Fruit fly (Drosophila melanogaster): ENCODE data around the gene Shaw.
A peak's percentile ranks its signal among the peaks of the same experiment; 100 is the strongest.

Gene Shaw

DNA sequence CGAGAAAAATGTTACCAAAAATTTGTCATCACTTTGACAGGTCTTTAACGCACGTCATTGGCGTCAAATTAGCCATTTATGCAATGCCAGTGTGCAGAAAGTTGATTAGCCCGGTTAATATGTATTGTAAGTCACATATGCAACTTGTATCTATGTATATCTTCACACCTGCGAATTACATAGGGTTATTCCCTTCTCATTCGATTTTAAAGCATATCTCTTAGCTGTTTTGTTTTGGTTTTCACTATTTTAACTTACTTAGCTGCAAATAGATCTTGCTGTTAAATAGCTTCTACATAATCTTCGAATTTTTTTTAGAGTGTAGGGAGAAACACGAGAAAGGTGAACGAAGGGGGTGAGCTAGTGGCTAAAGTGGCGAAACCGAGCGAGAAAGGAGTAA, 13.1 kb downstream of the Shaw start:
- TF ChIP-seq CG32121 (GFP tag; IDR thresholded peaks at IDR 0.05) (peak; percentile 31; the same call in 1 of the 2 replicates), CG17806 (tag; optimal IDR thresholded peaks at IDR 0.05) (no peak), CG8301 (tag; optimal IDR thresholded peaks at IDR 0.05) (peak; percentile 72), Ets98B (GFP tag; IDR thresholded peaks at IDR 0.05) (peak; percentile 13; the same call in 1 of the 2 replicates), CG9948 (tag; optimal IDR thresholded peaks at IDR 0.05) (no peak), CG14655 (GFP tag; optimal IDR thresholded peaks at IDR 0.05) (peak; percentile 70)

DNA sequence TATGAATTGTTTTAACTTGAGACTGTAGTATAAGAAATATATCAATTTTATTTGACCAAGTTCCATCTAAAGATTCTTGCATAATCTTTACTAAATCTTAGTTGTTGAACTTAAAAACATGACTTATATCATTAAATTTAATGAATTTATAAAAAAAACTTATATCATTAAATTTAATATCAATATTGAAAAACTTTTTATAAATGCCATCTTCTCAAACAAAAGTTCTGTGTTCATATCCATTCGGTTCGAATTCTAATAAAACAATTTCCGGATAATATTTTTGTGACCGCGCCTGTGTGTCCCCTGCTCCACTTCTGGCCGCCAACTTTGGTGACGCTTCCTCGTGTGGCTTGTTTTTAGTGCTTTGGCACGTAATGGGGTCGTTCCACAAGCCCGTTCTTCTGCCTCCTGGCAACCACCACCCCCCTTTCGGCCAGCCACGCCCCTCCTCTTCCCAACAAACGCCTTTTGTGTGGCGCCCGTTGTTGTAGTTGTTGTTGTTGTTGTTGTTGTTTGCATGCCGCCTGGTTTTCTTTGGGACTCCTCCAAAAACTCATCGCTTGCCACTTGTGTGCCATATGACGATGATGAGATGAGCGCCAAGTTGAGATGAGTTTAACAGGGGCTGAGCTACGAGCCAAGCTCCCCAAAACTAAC, 19.1 kb downstream of the Shaw start:
- TF ChIP-seq Pif1B (GFP tag; optimal IDR thresholded peaks at IDR 0.05) (no peak), CG17806 (tag; optimal IDR thresholded peaks at IDR 0.05) (no peak), CG4496 (GFP tag; IDR thresholded peaks at IDR 0.05) (0 out of 3 replicates have a peak, but pooled peaks have one; percentile 39), CG14655 (GFP tag; optimal IDR thresholded peaks at IDR 0.05) (peak; percentile 50), CG13204 (GFP tag; optimal IDR thresholded peaks at IDR 0.05) (peak; percentile 12), gl (tag; optimal IDR thresholded peaks at IDR 0.05) (no peak), Pif1A (GFP tag; optimal IDR thresholded peaks at IDR 0.05) (no peak), CG8301 (tag; optimal IDR thresholded peaks at IDR 0.05) (peak; percentile 36), CG32121 (GFP tag; IDR thresholded peaks at IDR 0.05) (peak; percentile 21; the same call in 1 of the 2 replicates), Snoo (tag; optimal IDR thresholded peaks at IDR 0.05) (no peak), CG15710 (tag; optimal IDR thresholded peaks at IDR 0.05) (peak; percentile 30), CG8159 (tag; optimal IDR thresholded peaks at IDR 0.05) (peak; percentile 53), CG34367 (tag; optimal IDR thresholded peaks at IDR 0.05) (no peak), CG9948 (tag; optimal IDR thresholded peaks at IDR 0.05) (peak; percentile 39)

DNA sequence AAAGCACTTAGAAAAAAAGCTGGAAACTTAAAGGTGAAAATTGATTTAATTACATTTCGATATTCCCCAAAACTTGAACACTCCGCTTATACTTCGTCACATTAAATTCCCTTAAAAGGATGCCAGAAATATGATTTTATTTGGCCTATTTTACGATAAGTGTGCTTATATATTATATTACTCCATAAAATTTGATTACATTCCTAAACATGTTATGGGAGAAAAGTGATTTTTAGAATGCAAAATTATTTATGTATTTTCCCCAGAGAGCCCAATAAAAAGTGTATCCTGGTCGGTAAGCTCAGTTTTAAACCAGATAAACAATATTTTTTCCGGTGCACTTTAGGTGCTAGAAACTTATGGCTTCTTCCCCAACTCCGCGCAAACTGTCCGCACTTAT, 19.7 kb downstream of the Shaw start:
- TF ChIP-seq D1 (tag; optimal IDR thresholded peaks at IDR 0.05), result no peak
- TF ChIP-seq rn (GFP tag; IDR thresholded peaks at IDR 0.05), result no peak
- TF ChIP-seq Pif1A (GFP tag; optimal IDR thresholded peaks at IDR 0.05), result peak; percentile 3
- peak; percentile 44 for TF ChIP-seq CG14655 (GFP tag; optimal IDR thresholded peaks at IDR 0.05)
- TF ChIP-seq CG10348 (GFP tag; IDR thresholded peaks at IDR 0.05), result no peak
- no peak for TF ChIP-seq fd96Ca (GFP tag; IDR thresholded peaks at IDR 0.05)
- no peak for TF ChIP-seq gl (tag; optimal IDR thresholded peaks at IDR 0.05)
- TF ChIP-seq EcR (GFP tag; optimal IDR thresholded peaks at IDR 0.05), result no peak
- no peak for TF ChIP-seq CG13204 (GFP tag; optimal IDR thresholded peaks at IDR 0.05)
- no peak for TF ChIP-seq Snoo (tag; optimal IDR thresholded peaks at IDR 0.05)
- TF ChIP-seq CG9948 (tag; optimal IDR thresholded peaks at IDR 0.05), result peak; percentile 24
- no peak for TF ChIP-seq CG17806 (tag; optimal IDR thresholded peaks at IDR 0.05)
- TF ChIP-seq CG4496 (GFP tag; IDR thresholded peaks at IDR 0.05), result no peak
- TF ChIP-seq CG15710 (tag; optimal IDR thresholded peaks at IDR 0.05), result no peak
- TF ChIP-seq Pif1B (GFP tag; optimal IDR thresholded peaks at IDR 0.05), result peak; percentile 9
- TF ChIP-seq CG8159 (tag; optimal IDR thresholded peaks at IDR 0.05), result peak; percentile 28
- TF ChIP-seq CG8301 (tag; optimal IDR thresholded peaks at IDR 0.05), result peak; percentile 39
- no peak for TF ChIP-seq CG12605 (GFP tag; IDR thresholded peaks at IDR 0.05)
- TF ChIP-seq Ets98B (GFP tag; IDR thresholded peaks at IDR 0.05), result no peak
- no peak for TF ChIP-seq CG34367 (tag; optimal IDR thresholded peaks at IDR 0.05)
- TF ChIP-seq CG32121 (GFP tag; IDR thresholded peaks at IDR 0.05), result no peak

DNA sequence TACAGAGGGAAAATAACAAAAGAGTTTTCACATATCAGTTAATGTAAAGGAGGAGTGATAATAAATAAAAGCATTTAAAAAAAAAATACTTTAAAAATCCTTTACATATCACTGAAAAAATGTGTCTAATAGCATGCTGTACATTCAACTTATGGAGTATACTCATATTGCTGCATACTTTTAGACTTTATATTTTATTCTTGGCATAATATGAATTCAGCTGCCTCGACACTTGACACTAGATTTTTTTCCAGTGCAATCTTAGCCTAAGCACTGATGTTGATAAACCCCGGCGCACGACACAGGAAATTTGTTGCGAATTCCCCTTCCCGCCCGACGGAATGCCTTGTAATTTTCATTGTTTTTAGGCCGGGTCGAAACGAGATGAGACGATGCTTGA, 22.5 kb downstream of the Shaw start:
- TF ChIP-seq CG15710 (tag; optimal IDR thresholded peaks at IDR 0.05) (no peak), rn (GFP tag; IDR thresholded peaks at IDR 0.05) (no peak), CG8301 (tag; optimal IDR thresholded peaks at IDR 0.05) (no peak), Ets98B (GFP tag; IDR thresholded peaks at IDR 0.05) (no peak), CG32121 (GFP tag; IDR thresholded peaks at IDR 0.05) (no peak)

DNA sequence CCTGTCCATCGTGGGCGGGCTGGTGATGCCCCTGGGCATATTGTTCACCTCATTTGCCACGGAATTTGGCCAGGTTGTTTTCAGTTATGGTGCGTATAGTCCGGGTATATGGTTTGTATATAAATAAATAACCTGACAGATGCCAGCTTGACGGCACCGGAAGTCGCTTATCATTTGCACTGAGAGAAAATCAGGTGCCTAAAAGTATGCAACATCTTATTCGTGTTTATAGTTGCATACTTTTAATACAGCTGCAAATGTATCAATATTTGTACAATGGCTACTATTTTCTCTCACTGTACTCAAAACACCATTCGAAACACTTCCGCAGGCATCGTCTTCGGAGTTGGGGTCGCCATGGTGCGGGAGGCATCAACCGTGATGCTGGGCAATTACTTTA, 30.7 kb downstream of the Shaw start:
- no peak for TF ChIP-seq CG9948 (tag; optimal IDR thresholded peaks at IDR 0.05)
- peak; percentile 65; the same call in 1 of the 3 replicates for TF ChIP-seq CG4496 (GFP tag; IDR thresholded peaks at IDR 0.05)
- 0 out of 2 replicates have a peak, but pooled peaks have one; percentile 11 for TF ChIP-seq CG12605 (GFP tag; IDR thresholded peaks at IDR 0.05)
- TF ChIP-seq Ets98B (GFP tag; IDR thresholded peaks at IDR 0.05), result no peak

DNA sequence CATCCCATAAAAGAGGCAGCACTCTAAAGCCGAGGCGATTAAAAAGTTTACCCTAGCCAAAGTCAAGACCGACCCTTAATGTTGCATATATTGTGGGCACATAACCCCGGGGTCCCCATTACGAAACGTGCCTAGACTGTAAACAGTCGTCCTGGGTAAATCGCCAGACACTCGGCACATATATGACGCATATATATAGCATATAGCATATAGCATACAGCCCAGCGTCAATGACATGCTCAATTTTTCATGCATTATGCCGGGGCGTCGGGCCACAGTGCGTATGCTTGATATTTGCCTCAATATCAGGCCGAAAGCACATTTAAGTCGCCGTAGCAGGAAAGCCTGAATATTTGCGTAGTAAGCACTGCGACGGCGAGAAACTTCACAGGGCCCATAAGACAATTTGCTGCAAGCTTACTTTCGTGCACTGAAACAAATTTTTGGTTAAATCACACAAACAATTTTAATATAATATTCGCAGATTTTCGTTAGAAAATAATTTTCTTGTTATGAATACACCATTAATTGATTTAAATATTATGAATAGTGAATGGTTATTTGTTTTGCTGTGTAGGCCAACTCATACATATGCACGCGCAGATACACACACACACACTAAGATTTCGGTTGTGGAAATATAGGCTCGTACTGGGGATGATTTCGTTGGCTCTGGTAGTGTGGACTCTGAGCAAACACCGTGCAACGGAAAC, 37.0 kb downstream of the Shaw start:
- TF ChIP-seq Ets98B (GFP tag; IDR thresholded peaks at IDR 0.05) (0 out of 2 replicates have a peak, but pooled peaks have one; percentile 20), Pif1B (GFP tag; optimal IDR thresholded peaks at IDR 0.05) (no peak)

DNA sequence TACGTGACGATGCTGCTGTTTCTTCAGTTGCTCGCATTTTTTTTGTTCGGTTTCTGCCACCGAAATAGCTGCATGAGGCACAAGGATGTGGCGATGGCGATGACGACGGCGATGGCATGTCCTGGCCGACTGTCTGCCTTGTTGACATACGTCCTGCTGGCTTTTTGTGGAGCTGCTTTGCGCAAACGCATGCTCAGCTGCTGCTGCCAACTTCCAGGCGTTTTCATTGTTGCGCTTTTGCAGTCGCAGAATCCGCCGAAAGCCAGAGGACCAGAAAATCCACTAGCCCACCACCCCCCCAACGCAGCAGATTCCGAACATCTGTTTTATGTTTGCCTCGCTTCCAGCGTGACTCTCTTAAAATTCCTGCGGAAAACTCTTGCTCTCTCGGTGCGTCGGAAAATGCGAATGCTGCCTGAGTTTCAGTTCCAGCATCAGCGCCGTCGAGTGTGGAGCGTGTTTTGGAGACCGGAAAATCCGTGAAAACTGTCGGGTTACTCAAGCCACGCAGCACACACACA, 38.9 kb downstream of the Shaw start, which contains the start of gene CG43707:
Gene CG43707, plus strand, starts transcription at position 426 of the 521 bp plus-strand sequence.
- no peak for TF ChIP-seq fd96Ca (GFP tag; IDR thresholded peaks at IDR 0.05)
- TF ChIP-seq CG10348 (GFP tag; IDR thresholded peaks at IDR 0.05), result no peak
- TF ChIP-seq EcR (GFP tag; optimal IDR thresholded peaks at IDR 0.05), result no peak
